Worm (Caenorhabditis elegans): ENCODE measurements around the gene Y42H9AR.1.

DNA sequence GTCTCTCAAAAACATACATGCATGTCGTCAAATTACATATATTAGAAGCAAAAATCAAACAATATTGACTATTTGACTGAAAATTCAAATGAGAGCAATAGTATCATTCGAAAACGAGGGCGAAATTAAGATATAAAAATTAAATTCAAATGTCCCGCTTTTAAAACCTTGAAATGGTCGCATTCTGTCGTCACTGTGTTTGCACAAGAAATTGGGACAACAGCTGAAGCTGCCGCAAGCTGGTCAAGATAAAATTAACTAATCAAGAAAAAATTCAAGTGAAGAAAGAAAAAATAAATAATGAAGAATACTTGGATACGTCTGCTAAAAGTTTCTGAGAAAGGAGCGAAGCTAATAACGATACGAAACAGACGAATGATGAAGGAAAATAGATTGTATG lies 547 bp upstream of the Y42H9AR.1 start:
- no peak for TF ChIP-seq ama-1 (optimal IDR thresholded peaks at IDR 0.05)
- TF ChIP-seq ama-1 (GFP tag; optimal IDR thresholded peaks at IDR 0.05), result no peak
- TF ChIP-seq attf-3 (GFP tag; conservative IDR thresholded peaks at IDR 0.05), result no peak
- TF ChIP-seq hmg-20 (GFP tag; IDR thresholded peaks at IDR 0.05), result no peak
- TF ChIP-seq sea-2 (GFP tag; IDR thresholded peaks at IDR 0.05), result no peak
- TF ChIP-seq rcor-1 (GFP tag; IDR thresholded peaks at IDR 0.05), result no peak
- no peak for TF ChIP-seq bed-1 (GFP tag; IDR thresholded peaks at IDR 0.05)
- no peak for TF ChIP-seq ztf-26 (tag; optimal IDR thresholded peaks at IDR 0.05)
- TF ChIP-seq ztf-22 (GFP tag; optimal IDR thresholded peaks at IDR 0.05), result no peak
- TF ChIP-seq pha-4 (tag; optimal IDR thresholded peaks at IDR 0.05), result no peak
- no peak for TF ChIP-seq lin-35 (GFP tag; optimal IDR thresholded peaks at IDR 0.05)
- no peak for TF ChIP-seq F23B12.7 (tag; optimal IDR thresholded peaks at IDR 0.05; ENCODE audit: insufficient read depth)
- no peak for TF ChIP-seq tbx-9 (tag; optimal IDR thresholded peaks at IDR 0.05; ENCODE audit: borderline replicate concordance)
- TF ChIP-seq T26A5.8 (tag; optimal IDR thresholded peaks at IDR 0.05), result no peak
